Fruit fly (Drosophila melanogaster) Kc167 (cell line): ENCODE results near the gene Noc3.

Experiments used
- Sin3A ChIP-seq: fragments of >200 bp; optimal IDR thresholded peaks from 2 replicates; lab custom pipeline; 2018; ENCODE audit warnings: missing external identifiers
- h ChIP-seq: fragments of >200 bp; optimal IDR thresholded peaks from 3 replicates; lab custom pipeline; 2018; ENCODE audit warnings: missing external identifiers
- ttk ChIP-seq: sonication (Bioruptor generic); optimal IDR thresholded peaks from 2 replicates; lab custom pipeline; 2017; ENCODE audit warnings: missing external identifiers

dm6 chr3R:7241460-7241859, 5.3 kb downstream of the Noc3 start, which contains the start of gene CG14607:
- no peak for TF ChIP-seq Sin3A (lab: Kevin White, UChicago)
- no peak for TF ChIP-seq ttk (lab: Kevin White, UChicago)
- TF ChIP-seq h (lab: Kevin White, UChicago) = no peak
